Worm (Caenorhabditis elegans) whole organism, L1 larva: ENCODE measurements around the gene tmd-2.

Experiments used
- C16A3.4 ChIP-seq: fragments of 150-350 bp; optimal IDR thresholded peaks from 2 replicates; lab custom pipeline; 2014; ENCODE audit warnings: missing biosample characterization, missing genetic modification characterization
- C34B4.2 ChIP-seq: sonication (generic microtip); optimal IDR thresholded peaks from 2 replicates; lab custom pipeline; 2017; ENCODE audit warnings: mild to moderate bottlenecking, missing genetic modification characterization, missing compliant biosample characterization
- F16B12.6 ChIP-seq: fragments of 150-350 bp; optimal IDR thresholded peaks from 2 replicates; lab custom pipeline; 2014; ENCODE audit warnings: missing biosample characterization, missing genetic modification characterization
- Y116A8C.19 ChIP-seq: sonication (generic microtip); optimal IDR thresholded peaks from 2 replicates; lab custom pipeline; 2016; ENCODE audit warnings: missing compliant biosample characterization, missing genetic modification characterization, borderline replicate concordance
- aly-2 ChIP-seq: fragments of 150-350 bp; optimal IDR thresholded peaks from 2 replicates; lab custom pipeline; 2014; ENCODE audit warnings: missing biosample characterization, missing genetic modification characterization
- blmp-1 ChIP-seq: fragments of 150-350 bp; optimal IDR thresholded peaks from 2 replicates; lab custom pipeline; 2014; ENCODE audit warnings: missing biosample characterization, missing genetic modification characterization
- ceh-90 ChIP-seq: sonication (generic microtip); optimal IDR thresholded peaks from 2 replicates; lab custom pipeline; 2016; ENCODE audit warnings: missing genetic modification characterization, missing compliant biosample characterization
- efl-1 ChIP-seq, 4 experiments: fragments of 150-350 bp; optimal IDR thresholded peaks in 3 of 4; peaks in 1 of 4; 1 replicate in 1 of 4; 2 replicates in 3 of 4; lab custom pipeline; 2014; ENCODE audit warnings: missing biosample characterization in 2 of 4, missing genetic modification characterization in 2 of 4, missing genetic modification reagents in 2 of 4
- efl-3 ChIP-seq: fragments of 200-800 bp; sonication (Bioruptor generic); optimal IDR thresholded peaks from 2 replicates; lab custom pipeline; 2018; ENCODE audit warnings: mild to moderate bottlenecking, missing genetic modification characterization, missing compliant biosample characterization
- fkh-8 ChIP-seq: sonication (generic microtip); optimal IDR thresholded peaks from 2 replicates; lab custom pipeline; 2016; ENCODE audit warnings: mild to moderate bottlenecking, missing genetic modification characterization, missing compliant biosample characterization
- hlh-4 ChIP-seq: sonication (generic microtip); optimal IDR thresholded peaks from 2 replicates; lab custom pipeline; 2016; ENCODE audit warnings: mild to moderate bottlenecking, missing genetic modification characterization, missing compliant biosample characterization
- isw-1 ChIP-seq: fragments of 200-800 bp; sonication (Bioruptor generic); IDR thresholded peaks from 2 replicates; pipeline ENCODE4 v1.3.6; 2022; ENCODE audit warnings: missing genetic modification characterization, missing compliant biosample characterization
- lin-35 ChIP-seq, 2 experiments: fragments of 150-350 bp; optimal IDR thresholded peaks; 2 replicates each; lab custom pipeline; 2014; ENCODE audit warnings: missing biosample characterization in 2 of 2, missing genetic modification characterization in 2 of 2, missing genetic modification reagents in 2 of 2
- mab-9 ChIP-seq: fragments of 200-800 bp; sonication (Bioruptor generic); IDR thresholded peaks from 2 replicates; pipeline ENCODE4 v1.3.6; 2022; ENCODE audit warnings: missing genetic modification reagents, missing genetic modification characterization, missing compliant biosample characterization
- mdl-1 ChIP-seq, 2 experiments: fragments of 150-350 bp; optimal IDR thresholded peaks; 2 replicates each; lab custom pipeline; 2014 to 2017; ENCODE audit warnings: missing biosample characterization in 2 of 2, missing genetic modification characterization in 2 of 2, inconsistent platforms in 1 of 2
- nhr-11 ChIP-seq: fragments of 150-350 bp; optimal IDR thresholded peaks from 2 replicates; lab custom pipeline; 2014; ENCODE audit warnings: missing biosample characterization, missing genetic modification characterization
- nhr-20 ChIP-seq: sonication (generic microtip); optimal IDR thresholded peaks from 2 replicates; lab custom pipeline; 2016; ENCODE audit warnings: mild to moderate bottlenecking, missing genetic modification characterization, missing compliant biosample characterization
- nhr-237 ChIP-seq: fragments of 150-350 bp; optimal IDR thresholded peaks from 2 replicates; lab custom pipeline; 2014; ENCODE audit warnings: missing biosample characterization, missing genetic modification characterization
- nhr-28 ChIP-seq: fragments of 150-350 bp; optimal IDR thresholded peaks from 2 replicates; lab custom pipeline; 2014; ENCODE audit warnings: missing biosample characterization, missing genetic modification characterization
- nhr-85 ChIP-seq: sonication (generic microtip); peaks from one replicate; lab custom pipeline; 2016; ENCODE audit warnings: missing genetic modification characterization, inconsistent platforms, missing compliant biosample characterization
- pax-3 ChIP-seq: fragments of 200-800 bp; sonication (Bioruptor generic); optimal IDR thresholded peaks from 2 replicates; lab custom pipeline; 2018; ENCODE audit warnings: mild to moderate bottlenecking, missing genetic modification characterization, moderate library complexity, missing compliant biosample characterization
- rnt-1 ChIP-seq: sonication (generic microtip); optimal IDR thresholded peaks from 2 replicates; lab custom pipeline; 2016; ENCODE audit warnings: mild to moderate bottlenecking, missing genetic modification characterization, moderate library complexity, missing compliant biosample characterization
- snu-23 ChIP-seq: sonication (generic microtip); optimal IDR thresholded peaks from 2 replicates; lab custom pipeline; 2016; ENCODE audit warnings: missing genetic modification characterization, missing compliant biosample characterization
- sox-4 ChIP-seq: sonication (generic microtip); optimal IDR thresholded peaks from 2 replicates; lab custom pipeline; 2016; ENCODE audit warnings: missing genetic modification characterization, missing compliant biosample characterization
- sup-37 ChIP-seq: fragments of 200-800 bp; sonication (Bioruptor generic); optimal IDR thresholded peaks from 2 replicates; lab custom pipeline; 2018; ENCODE audit warnings: mild to moderate bottlenecking, missing genetic modification characterization, missing compliant biosample characterization
- tbx-2 ChIP-seq: sonication (generic microtip); optimal IDR thresholded peaks from 2 replicates; lab custom pipeline; 2016; ENCODE audit warnings: missing genetic modification characterization, missing compliant biosample characterization
- tlp-1 ChIP-seq: fragments of 150-350 bp; optimal IDR thresholded peaks from 2 replicates; lab custom pipeline; 2014; ENCODE audit warnings: missing biosample characterization, missing genetic modification characterization
- unc-30 ChIP-seq: sonication (generic microtip); optimal IDR thresholded peaks from 2 replicates; lab custom pipeline; 2017; ENCODE audit warnings: missing biosample characterization, missing genetic modification characterization
- unc-62 ChIP-seq: fragments of 150-350 bp; optimal IDR thresholded peaks from 2 replicates; lab custom pipeline; 2014; ENCODE audit warnings: missing biosample characterization, missing genetic modification reagents, missing genetic modification characterization
- unc-86 ChIP-seq: sonication (generic microtip); optimal IDR thresholded peaks from 2 replicates; lab custom pipeline; 2016; ENCODE audit warnings: missing genetic modification characterization, missing compliant biosample characterization
- unc-98 ChIP-seq: fragments of 200-800 bp; sonication (Bioruptor generic); IDR thresholded peaks from 2 replicates; pipeline ENCODE4 v1.3.6; 2022; ENCODE audit warnings: missing genetic modification characterization, missing compliant biosample characterization
- vab-15 ChIP-seq: sonication (generic microtip); optimal IDR thresholded peaks from 2 replicates; lab custom pipeline; 2017; ENCODE audit warnings: missing genotype, mild to moderate bottlenecking, missing genetic modification characterization, missing compliant biosample characterization

The tmd-2 gene

DNA sequence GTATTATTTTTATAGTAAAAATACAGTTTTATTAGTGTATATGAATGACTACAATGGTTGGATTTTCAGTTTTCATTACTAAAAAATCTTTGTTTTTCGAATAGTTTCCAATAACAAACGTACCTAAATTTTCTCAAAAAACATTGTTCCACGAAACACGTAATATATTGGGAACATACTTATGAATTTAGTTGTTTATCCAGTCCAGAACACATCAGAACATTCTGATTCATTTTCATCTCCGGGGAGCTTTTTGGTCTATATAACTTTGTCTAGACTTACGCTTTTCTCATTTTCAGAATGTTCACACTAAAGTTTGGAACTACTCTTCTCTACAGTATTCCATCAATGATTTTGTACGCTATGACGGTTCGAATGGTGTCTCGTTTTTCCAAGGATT, 42.7 kb upstream of the tmd-2 start, which contains the start of gene srg-33:
TSS of gene srg-33 (plus strand) at position 301 of the 400 bp plus-strand sequence.
- TF ChIP-seq unc-86 (tag; lab: Kevin White, UChicago) = no peak
- no peak for TF ChIP-seq C16A3.4
- TF ChIP-seq isw-1 = no peak
- no peak for TF ChIP-seq lin-35 (GFP tag; optimal IDR thresholded peaks at IDR 0.05; lab: Kevin White, UChicago)
- no peak for TF ChIP-seq vab-15 (tag; lab: Kevin White, UChicago)
- TF ChIP-seq nhr-85 (tag; lab: Kevin White, UChicago) = no peak
- TF ChIP-seq mdl-1 (tag; optimal IDR thresholded peaks at IDR 0.05; lab: Kevin White, UChicago) = no peak
- no peak for TF ChIP-seq efl-3 (GFP tag; lab: Kevin White, UChicago)
- TF ChIP-seq blmp-1 (tag; lab: Kevin White, UChicago) = no peak
- no peak for TF ChIP-seq sup-37
- TF ChIP-seq nhr-237 (tag; lab: Kevin White, UChicago) = no peak
- no peak for TF ChIP-seq nhr-11 (tag; lab: Kevin White, UChicago)
- no peak for TF ChIP-seq fkh-8 (tag; lab: Kevin White, UChicago)
- TF ChIP-seq tlp-1 (tag; lab: Kevin White, UChicago) = no peak
- no peak for TF ChIP-seq ceh-90 (tag; lab: Kevin White, UChicago)
- TF ChIP-seq snu-23 = no peak
- TF ChIP-seq Y116A8C.19 (tag; lab: Kevin White, UChicago) = no peak
- no peak for TF ChIP-seq unc-30
- no peak for TF ChIP-seq nhr-20 (tag; lab: Kevin White, UChicago)

DNA sequence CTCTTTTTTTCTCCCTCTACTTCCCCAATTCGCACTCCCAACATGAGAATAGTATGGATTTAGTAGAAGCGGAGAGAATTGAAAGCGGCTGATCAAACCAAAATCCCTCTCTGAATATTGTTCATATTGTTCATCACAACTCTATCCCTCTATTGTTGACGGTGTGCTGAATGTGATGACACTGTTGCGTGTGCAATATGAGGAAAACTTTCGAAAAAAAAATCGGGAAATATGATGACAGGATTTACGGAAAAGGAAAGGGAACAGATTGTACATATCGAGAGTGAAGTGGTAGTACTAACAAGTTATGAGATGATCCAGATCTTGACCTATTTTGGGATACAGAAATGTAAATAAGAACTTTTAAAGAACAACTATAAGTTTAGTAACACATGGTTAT, 38.6 kb upstream of the tmd-2 start, which contains the start of gene smex-1:
TSS of gene smex-1 (minus strand) at position 101 of the 400 bp plus-strand sequence.
- TF ChIP-seq unc-86 (tag; lab: Kevin White, UChicago) = no peak
- no peak for TF ChIP-seq mdl-1 (tag; optimal IDR thresholded peaks at IDR 0.05; lab: Kevin White, UChicago)
- TF ChIP-seq lin-35 (GFP tag; optimal IDR thresholded peaks at IDR 0.05; lab: Kevin White, UChicago) = no peak
- TF ChIP-seq unc-62 (GFP tag; lab: Kevin White, UChicago) = no peak
- no peak for TF ChIP-seq mab-9
- no peak for TF ChIP-seq snu-23
- TF ChIP-seq tbx-2 = no peak
- no peak for TF ChIP-seq hlh-4 (tag; lab: Kevin White, UChicago)
- no peak for TF ChIP-seq Y116A8C.19 (tag; lab: Kevin White, UChicago)
- TF ChIP-seq nhr-85 (tag; lab: Kevin White, UChicago) = no peak
- TF ChIP-seq, all 84 proteins: peak for 0

- TF ChIP-seq rnt-1 (no peak), unc-98 (GFP tag; lab: Robert Waterston, UW) (no peak), F16B12.6 (tag; lab: Kevin White, UChicago) (no peak), sox-4 (tag; lab: Kevin White, UChicago) (no peak), C16A3.4 (no peak), fkh-8 (tag; lab: Kevin White, UChicago) (no peak), tbx-2 (no peak)
Observed at ce11 chrV:8297504-8297903, 37.0 kb upstream of the tmd-2 start, which contains the start of gene W02D7.4. Gene W02D7.4, minus strand, starts transcription at chrV:8297604.

ce11 chrV:8299191-8299854, 35.1 kb upstream of the tmd-2 start, which contains the start of gene W02D7.5:
Gene W02D7.5, minus strand, starts transcription at chrV:8299241.
- no peak for TF ChIP-seq lin-35 (GFP tag; optimal IDR thresholded peaks at IDR 0.05; lab: Kevin White, UChicago)
- no peak for TF ChIP-seq efl-1 (optimal IDR thresholded peaks at IDR 0.05; lab: Kevin White, UChicago)
- TF ChIP-seq efl-1 (GFP tag; optimal IDR thresholded peaks at IDR 0.05 in 1 of 2; lab: Kevin White, UChicago) = peak in 1 of 2 experiments; percentile 69
- TF ChIP-seq C34B4.2 (tag; lab: Kevin White, UChicago) = no peak
- TF ChIP-seq aly-2 (tag; lab: Kevin White, UChicago) = no peak
- TF ChIP-seq nhr-28 (tag; lab: Kevin White, UChicago) = no peak
- peak; percentile 68 for TF ChIP-seq hlh-4 (tag; lab: Kevin White, UChicago)
- no peak for TF ChIP-seq pax-3 (tag; lab: Kevin White, UChicago)
